Fruit fly (Drosophila melanogaster) whole organism, embryonic: ENCODE results near the gene Gr2a.

Source experiments
- B-H1 ChIP-seq: fragments of 200-800 bp; sonication (Bioruptor generic); IDR thresholded peaks from 3 replicates; pipeline ENCODE4 v1.3.6; 2022; ENCODE audit warnings: missing biosample characterization, missing genetic modification characterization
- Bgb ChIP-seq: fragments of 200-800 bp; sonication (Bioruptor generic); IDR thresholded peaks from 2 replicates; pipeline ENCODE4 v1.3.6; 2022; ENCODE audit warnings: missing biosample characterization, missing genetic modification characterization; ENCODE audit not compliant: partially characterized antibody
- Blimp-1 ChIP-seq: fragments of 200-800 bp; sonication (Bioruptor generic); optimal IDR thresholded peaks from 3 replicates; lab custom pipeline; 2018; ENCODE audit warnings: missing biosample characterization, missing genetic modification characterization, mild to moderate bottlenecking, moderate library complexity, missing genetic modification reagents
- CG10147 ChIP-seq: fragments of 200-800 bp; sonication (Bioruptor generic); optimal IDR thresholded peaks from 2 replicates; lab custom pipeline; 2019; ENCODE audit warnings: missing biosample characterization, mild to moderate bottlenecking, missing genetic modification characterization, moderate library complexity
- CG11723 ChIP-seq: fragments of 200-800 bp; sonication (Bioruptor generic); optimal IDR thresholded peaks from 2 replicates; lab custom pipeline; 2017; ENCODE audit warnings: missing biosample characterization, mild to moderate bottlenecking, missing genetic modification characterization
- CG12155 ChIP-seq: fragments of 200-800 bp; sonication (Bioruptor generic); optimal IDR thresholded peaks from 3 replicates; lab custom pipeline; 2016; ENCODE audit warnings: missing biosample characterization, missing genetic modification characterization
- CG13287 ChIP-seq: fragments of 200-800 bp; sonication (Bioruptor generic); IDR thresholded peaks from 2 replicates; pipeline ENCODE4 v1.3.6; 2022; ENCODE audit warnings: missing biosample characterization, missing genetic modification characterization; ENCODE audit not compliant: partially characterized antibody
- CG13424 ChIP-seq: fragments of 200-800 bp; sonication (Bioruptor generic); optimal IDR thresholded peaks from 2 replicates; lab custom pipeline; 2019; ENCODE audit warnings: missing biosample characterization, mild to moderate bottlenecking, missing genetic modification characterization, moderate library complexity
- CG14014 ChIP-seq: fragments of 200-800 bp; sonication (Bioruptor generic); IDR thresholded peaks from 2 replicates; pipeline ENCODE4 v1.3.6; 2022; ENCODE audit warnings: missing biosample characterization, missing genetic modification characterization
- CG15073 ChIP-seq: fragments of 200-800 bp; sonication (Bioruptor generic); optimal IDR thresholded peaks from 2 replicates; lab custom pipeline; 2016; ENCODE audit warnings: missing biosample characterization, missing genetic modification characterization
- CG17802 ChIP-seq: fragments of 200-800 bp; sonication (Bioruptor generic); optimal IDR thresholded peaks from 2 replicates; lab custom pipeline; 2018; ENCODE audit warnings: missing biosample characterization, mild to moderate bottlenecking, missing genetic modification characterization, moderate library complexity
- CG18011 ChIP-seq: fragments of 200-800 bp; sonication (Bioruptor generic); optimal IDR thresholded peaks from 2 replicates; lab custom pipeline; 2017; ENCODE audit warnings: missing biosample characterization, missing genetic modification characterization, mild to moderate bottlenecking, moderate library complexity, missing genotype
- CG18619 ChIP-seq: fragments of 200-800 bp; sonication (Bioruptor generic); optimal IDR thresholded peaks from 3 replicates; lab custom pipeline; 2017; ENCODE audit warnings: missing biosample characterization, mild to moderate bottlenecking, missing genetic modification characterization
- CG2129 ChIP-seq: fragments of 200-800 bp; sonication (Bioruptor generic); IDR thresholded peaks from 2 replicates; pipeline ENCODE4 v1.3.6; 2022; ENCODE audit warnings: missing biosample characterization, missing genetic modification characterization; ENCODE audit not compliant: partially characterized antibody
- CG2712 ChIP-seq: fragments of 200-800 bp; optimal IDR thresholded peaks from 3 replicates; lab custom pipeline; 2019; ENCODE audit warnings: missing biosample characterization, mild to moderate bottlenecking, missing genetic modification characterization, moderate library complexity
- CG31224 ChIP-seq: fragments of 200-800 bp; sonication (Bioruptor generic); IDR thresholded peaks from 2 replicates; pipeline ENCODE4 v1.3.6; 2022; ENCODE audit warnings: missing biosample characterization, missing genetic modification characterization
- CG32532 ChIP-seq: fragments of 200-800 bp; sonication (Bioruptor generic); IDR thresholded peaks from 2 replicates; pipeline ENCODE4 v1.3.6; 2022; ENCODE audit warnings: missing biosample characterization, missing genetic modification characterization
- CG5953 ChIP-seq: fragments of 200-800 bp; sonication (Bioruptor generic); IDR thresholded peaks from 2 replicates; pipeline ENCODE4 v1.3.6; 2022; ENCODE audit warnings: missing biosample characterization, missing genetic modification characterization
- CG6689 ChIP-seq: fragments of 200-800 bp; sonication (Bioruptor generic); IDR thresholded peaks from 2 replicates; pipeline ENCODE4 v1.3.6; 2022; ENCODE audit warnings: missing biosample characterization, missing genetic modification characterization
- CG6813 ChIP-seq: fragments of 200-800 bp; sonication (Bioruptor generic); optimal IDR thresholded peaks from 2 replicates; lab custom pipeline; 2017; ENCODE audit warnings: missing biosample characterization, missing genetic modification characterization, mild to moderate bottlenecking, moderate library complexity, missing genetic modification reagents
- CG6854 ChIP-seq: fragments of 200-800 bp; sonication (Bioruptor generic); optimal IDR thresholded peaks from 3 replicates; lab custom pipeline; 2017; ENCODE audit warnings: missing biosample characterization, mild to moderate bottlenecking, missing genetic modification characterization
- CG8089 ChIP-seq: fragments of 200-800 bp; sonication (Bioruptor generic); optimal IDR thresholded peaks from 3 replicates; lab custom pipeline; 2016; ENCODE audit warnings: missing biosample characterization, missing genetic modification characterization
- CG9437 ChIP-seq: fragments of 200-800 bp; sonication (Bioruptor generic); optimal IDR thresholded peaks from 2 replicates; lab custom pipeline; 2018; ENCODE audit warnings: missing biosample characterization, mild to moderate bottlenecking, missing genetic modification characterization
- CG9609 ChIP-seq: fragments of 200-800 bp; sonication (Bioruptor generic); optimal IDR thresholded peaks from 3 replicates; lab custom pipeline; 2016; ENCODE audit warnings: missing biosample characterization, missing genetic modification characterization
- CrebB ChIP-seq: fragments of 200-800 bp; sonication (Bioruptor generic); optimal IDR thresholded peaks from 3 replicates; lab custom pipeline; 2018; ENCODE audit warnings: missing biosample characterization, mild to moderate bottlenecking, missing genetic modification characterization
- ERR ChIP-seq: fragments of 200-800 bp; sonication (Bioruptor generic); optimal IDR thresholded peaks from 2 replicates; lab custom pipeline; 2016; ENCODE audit warnings: missing biosample characterization, missing genetic modification characterization
- Fer1 ChIP-seq: fragments of 200-800 bp; sonication (Bioruptor generic); optimal IDR thresholded peaks from 2 replicates; lab custom pipeline; 2017; ENCODE audit warnings: missing biosample characterization, mild to moderate bottlenecking, missing genetic modification characterization
- Jarid2 ChIP-seq: fragments of 200-800 bp; sonication (Bioruptor generic); optimal IDR thresholded peaks from 3 replicates; lab custom pipeline; 2017; ENCODE audit warnings: mild to moderate bottlenecking, missing biosample characterization, missing genetic modification reagents, missing genetic modification characterization
- Lpt ChIP-seq: fragments of >200 bp; optimal IDR thresholded peaks from 2 replicates; lab custom pipeline; 2018; ENCODE audit warnings: missing biosample characterization, missing genetic modification characterization
- Med ChIP-seq: fragments of 200-800 bp; sonication (Bioruptor generic); peaks from one replicate; lab custom pipeline; 2016; ENCODE audit warnings: missing biosample characterization, missing genetic modification characterization, mild to moderate bottlenecking, inconsistent platforms, moderate library complexity
- Sry-δ ChIP-seq: fragments of 200-800 bp; sonication (Bioruptor generic); optimal IDR thresholded peaks from 2 replicates; lab custom pipeline; 2016; ENCODE audit warnings: missing biosample characterization, missing genetic modification characterization
- Vsx1 ChIP-seq: fragments of 200-800 bp; sonication (Bioruptor generic); optimal IDR thresholded peaks from 2 replicates; lab custom pipeline; 2017; ENCODE audit warnings: missing biosample characterization, mild to moderate bottlenecking, missing genetic modification characterization, missing genetic modification reagents
- bowl ChIP-seq: fragments of 200-800 bp; sonication (Bioruptor generic); IDR thresholded peaks from 2 replicates; pipeline ENCODE4 v1.3.6; 2022; ENCODE audit warnings: missing biosample characterization, missing genetic modification characterization
- cato ChIP-seq: fragments of 200-800 bp; sonication (Bioruptor generic); optimal IDR thresholded peaks from 2 replicates; lab custom pipeline; 2016; ENCODE audit warnings: missing biosample characterization, missing genetic modification characterization, borderline replicate concordance
- corto ChIP-seq: fragments of 200-800 bp; sonication (Bioruptor generic); optimal IDR thresholded peaks from 2 replicates; lab custom pipeline; 2016; ENCODE audit warnings: missing biosample characterization, mild to moderate bottlenecking, missing genetic modification characterization, moderate library complexity
- da ChIP-seq: fragments of 200-800 bp; sonication (Bioruptor generic); optimal IDR thresholded peaks from 2 replicates; lab custom pipeline; 2016; ENCODE audit warnings: missing biosample characterization, missing genetic modification characterization
- gce ChIP-seq: fragments of 200-800 bp; sonication (Bioruptor generic); IDR thresholded peaks from 3 replicates; pipeline ENCODE4 v1.3.6; 2022; ENCODE audit warnings: missing biosample characterization, missing genetic modification characterization
- gfzf ChIP-seq: fragments of 200-800 bp; sonication (Bioruptor generic); optimal IDR thresholded peaks from 2 replicates; lab custom pipeline; 2016; ENCODE audit warnings: missing biosample characterization, mild to moderate bottlenecking, missing genetic modification characterization, moderate library complexity
- gsb ChIP-seq: fragments of 200-800 bp; sonication (Bioruptor generic); IDR thresholded peaks from 2 replicates; pipeline ENCODE4 v1.3.6; 2022; ENCODE audit warnings: missing biosample characterization, missing genetic modification characterization
- lola ChIP-seq, 3 experiments: fragments of >200 bp in 2 of 3; fragments of 200-800 bp in 1 of 3; sonication (Bioruptor generic) in 1 of 3; optimal IDR thresholded peaks; 2 replicates each; lab custom pipeline; 2017 to 2019; ENCODE audit warnings: missing biosample characterization in 3 of 3, missing genetic modification characterization in 3 of 3, mild to moderate bottlenecking in 1 of 3, moderate library complexity in 1 of 3
- org-1 ChIP-seq: fragments of 200-800 bp; sonication (Bioruptor generic); optimal IDR thresholded peaks from 2 replicates; lab custom pipeline; 2017; ENCODE audit warnings: missing biosample characterization, missing genetic modification characterization
- pfk ChIP-seq: fragments of 200-800 bp; sonication (Bioruptor generic); optimal IDR thresholded peaks from 2 replicates; lab custom pipeline; 2018; ENCODE audit warnings: missing biosample characterization, mild to moderate bottlenecking, missing genetic modification characterization, moderate library complexity
- ranshi ChIP-seq: fragments of 200-800 bp; sonication (Bioruptor generic); IDR thresholded peaks from 2 replicates; pipeline ENCODE4 v1.3.6; 2022; ENCODE audit warnings: missing biosample characterization, missing genetic modification characterization
- repo ChIP-seq: fragments of 200-800 bp; sonication (Bioruptor generic); optimal IDR thresholded peaks from 2 replicates; lab custom pipeline; 2016; ENCODE audit warnings: missing biosample characterization, missing genetic modification characterization
- sim ChIP-seq: fragments of 200-800 bp; sonication (Bioruptor generic); IDR thresholded peaks from 2 replicates; pipeline ENCODE4 v1.3.6; 2022; ENCODE audit warnings: missing biosample characterization, missing genetic modification characterization
- so ChIP-seq: fragments of 200-800 bp; sonication (Bioruptor generic); IDR thresholded peaks from 3 replicates; pipeline ENCODE4 v1.3.6; 2022; ENCODE audit warnings: missing biosample characterization, missing genetic modification characterization
- sr ChIP-seq: fragments of 200-800 bp; sonication (Bioruptor generic); IDR thresholded peaks from 3 replicates; pipeline ENCODE4 v1.3.6; 2022; ENCODE audit warnings: missing biosample characterization, missing genetic modification characterization
- stwl ChIP-seq: fragments of 200-800 bp; sonication (Bioruptor generic); optimal IDR thresholded peaks from 3 replicates; lab custom pipeline; 2018; ENCODE audit warnings: missing biosample characterization, mild to moderate bottlenecking, missing genetic modification characterization, moderate library complexity
- tna ChIP-seq: fragments of 200-800 bp; sonication (Bioruptor generic); IDR thresholded peaks from 2 replicates; pipeline ENCODE4 v1.3.6; 2022; ENCODE audit warnings: missing biosample characterization, missing genetic modification characterization; ENCODE audit not compliant: partially characterized antibody
- zf30C ChIP-seq: fragments of 200-800 bp; sonication (Bioruptor generic); optimal IDR thresholded peaks from 3 replicates; lab custom pipeline; 2018; ENCODE audit warnings: missing biosample characterization, mild to moderate bottlenecking, missing genetic modification characterization

The Gr2a gene

DNA sequence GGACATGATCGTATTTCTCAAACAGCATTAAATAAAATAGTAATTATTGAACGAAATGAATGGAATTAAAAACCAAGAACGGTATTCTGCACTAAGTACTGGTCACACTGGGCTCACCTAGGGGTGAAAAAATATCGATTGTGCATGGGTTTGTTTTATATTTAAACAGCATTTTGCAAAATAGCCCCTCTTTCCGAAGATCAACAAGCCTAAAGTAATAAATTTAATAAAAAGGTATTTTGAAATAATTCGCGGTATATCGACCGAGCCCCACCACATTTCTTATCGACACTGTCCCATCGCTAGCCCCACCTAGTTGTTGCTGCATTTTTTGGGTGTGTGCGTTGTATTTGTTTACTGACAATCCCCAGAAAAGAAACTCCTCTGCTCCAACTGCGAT lies 18.3 kb downstream of the Gr2a start, which contains the start of gene pck (continued):
- no peak for TF ChIP-seq corto (GFP tag; lab: Kevin White, UChicago)
- TF ChIP-seq gfzf (GFP tag; lab: Kevin White, UChicago) = peak; percentile 63
- TF ChIP-seq bowl (GFP tag; lab: Robert Waterston, UW) = no peak
- TF ChIP-seq org-1 (GFP tag; lab: Kevin White, UChicago) = no peak
- TF ChIP-seq CG18011 (GFP tag; lab: Kevin White, UChicago) = peak; percentile 56
- peak; percentile 41 for TF ChIP-seq CG17802 (tag; lab: Kevin White, UChicago)
- no peak for TF ChIP-seq gsb (GFP tag; lab: Robert Waterston, UW)
- TF ChIP-seq CG32532 (GFP tag; lab: Robert Waterston, UW) = peak; percentile 67
- no peak for TF ChIP-seq Vsx1 (GFP tag; lab: Kevin White, UChicago)
- peak; percentile 65 for TF ChIP-seq CG13287 (GFP tag; lab: Robert Waterston, UW)
- TF ChIP-seq gce = no peak
- TF ChIP-seq Bgb (GFP tag; lab: Robert Waterston, UW) = no peak; the same call in 1 of the 2 replicates
- TF ChIP-seq Sry-δ (GFP tag; lab: Kevin White, UChicago) = peak; percentile 89
- TF ChIP-seq CG2129 (GFP tag; lab: Robert Waterston, UW) = no peak
- TF ChIP-seq Lpt = no peak
- TF ChIP-seq CrebB (tag; lab: Kevin White, UChicago) = no peak
- no peak for TF ChIP-seq Jarid2
- no peak for TF ChIP-seq CG11723
- TF ChIP-seq CG14014 (GFP tag; lab: Robert Waterston, UW) = no peak
- no peak for TF ChIP-seq tna (GFP tag; lab: Robert Waterston, UW)
- no peak for TF ChIP-seq CG8089 (GFP tag; lab: Kevin White, UChicago)
- peak; percentile 53; the same call in 1 of the 2 replicates for TF ChIP-seq CG6689 (GFP tag; lab: Robert Waterston, UW)
- peak; percentile 45 for TF ChIP-seq CG9437
- peak; percentile 40; the same call in 1 of the 2 replicates for TF ChIP-seq CG31224
- TF ChIP-seq zf30C (GFP tag; lab: Kevin White, UChicago) = no peak
- TF ChIP-seq ERR (GFP tag; lab: Kevin White, UChicago) = peak; percentile 60
- TF ChIP-seq CG6854 = no peak
- TF ChIP-seq lola (GFP tag; optimal IDR thresholded peaks at IDR 0.05; lab: Kevin White, UChicago) = peak in 1 of 3 experiments; percentile 48
- TF ChIP-seq Fer1 (GFP tag; lab: Kevin White, UChicago) = peak; percentile 51
- TF ChIP-seq CG10147 (GFP tag; lab: Kevin White, UChicago) = peak; percentile 16
- peak; percentile 66 for TF ChIP-seq CG9609 (GFP tag; lab: Kevin White, UChicago)
- no peak for TF ChIP-seq CG15073 (GFP tag; lab: Kevin White, UChicago)
- TF ChIP-seq CG6813 (GFP tag; lab: Kevin White, UChicago) = peak; percentile 13
- TF ChIP-seq da (GFP tag; lab: Kevin White, UChicago) = no peak
- peak; percentile 93 for TF ChIP-seq Med (GFP tag; lab: Kevin White, UChicago)
- TF ChIP-seq CG2712 (tag; lab: Kevin White, UChicago) = peak; percentile 70
- peak; percentile 58 for TF ChIP-seq ranshi
- TF ChIP-seq repo (GFP tag; lab: Kevin White, UChicago) = no peak
- TF ChIP-seq Blimp-1 (GFP tag; lab: Kevin White, UChicago) = no peak
- peak; percentile 32 for TF ChIP-seq cato (GFP tag; lab: Kevin White, UChicago)
- no peak for TF ChIP-seq sim (GFP tag; lab: Robert Waterston, UW)
- peak; percentile 9 for TF ChIP-seq CG18619 (GFP tag; lab: Kevin White, UChicago)
- peak; percentile 51 for TF ChIP-seq CG13424 (tag; lab: Kevin White, UChicago)
- TF ChIP-seq stwl (tag; lab: Kevin White, UChicago) = peak; percentile 42
- TF ChIP-seq CG5953 (GFP tag; lab: Robert Waterston, UW) = peak; percentile 54; the same call in 1 of the 2 replicates
- TF ChIP-seq B-H1 (GFP tag; lab: Robert Waterston, UW) = peak; percentile 54; the same call in 1 of the 3 replicates
- TF ChIP-seq sr (GFP tag; lab: Robert Waterston, UW) = no peak; the same call in 2 of the 3 replicates
- no peak for TF ChIP-seq pfk (GFP tag; lab: Kevin White, UChicago)
- TF ChIP-seq CG12155 (GFP tag; lab: Kevin White, UChicago) = peak; percentile 69
- 0 out of 3 replicates have a peak, but pooled peaks have one; percentile 56 for TF ChIP-seq so (GFP tag; lab: Robert Waterston, UW)
